Worm (Caenorhabditis elegans) whole organism, young adult: ENCODE measurements around the gene gpch-1.

Source experiments
- B0261.1 ChIP-seq: sonication (generic microtip); optimal IDR thresholded peaks from 2 replicates; lab custom pipeline; 2016; ENCODE audit warnings: mild to moderate bottlenecking, missing genetic modification characterization, moderate library complexity, missing compliant biosample characterization
- F33H1.4 ChIP-seq: fragments of 200-800 bp; sonication (Bioruptor generic); IDR thresholded peaks from 2 replicates; pipeline ENCODE4 v1.3.6; 2022; ENCODE audit warnings: missing genetic modification reagents, missing genetic modification characterization, missing compliant biosample characterization
- F52B5.7 ChIP-seq: sonication (generic microtip); optimal IDR thresholded peaks from 2 replicates; lab custom pipeline; 2016; ENCODE audit warnings: mild to moderate bottlenecking, missing genetic modification characterization, missing compliant biosample characterization
- K11D2.4 ChIP-seq: fragments of 200-800 bp; sonication (Bioruptor generic); IDR thresholded peaks from 2 replicates; pipeline ENCODE4 v1.3.6; 2022; ENCODE audit warnings: missing genetic modification reagents, missing genetic modification characterization, missing compliant biosample characterization
- T26A5.8 ChIP-seq: sonication (generic microtip); optimal IDR thresholded peaks from 2 replicates; lab custom pipeline; 2016; ENCODE audit warnings: missing genetic modification characterization, missing compliant biosample characterization
- Y67H2A.10 ChIP-seq: fragments of 200-800 bp; sonication (Bioruptor generic); conservative IDR thresholded peaks from 2 replicates; pipeline ENCODE4 v1.3.6; 2022; ENCODE audit warnings: missing genetic modification reagents, missing genetic modification characterization, missing compliant biosample characterization
- Y79H2A.3 ChIP-seq: fragments of 200-800 bp; sonication (Bioruptor generic); conservative IDR thresholded peaks from 2 replicates; pipeline ENCODE4 v1.3.6; 2022; ENCODE audit warnings: missing genetic modification reagents, missing genetic modification characterization, missing compliant biosample characterization
- Y95B8A.8 ChIP-seq: fragments of 200-800 bp; sonication (Bioruptor generic); IDR thresholded peaks from 2 replicates; pipeline ENCODE4 v1.3.6; 2022; ENCODE audit warnings: missing genetic modification reagents, missing genetic modification characterization, missing compliant biosample characterization
- ama-1 ChIP-seq, 3 experiments: fragments of 150-350 bp in 1 of 3; sonication (generic microtip) in 2 of 3; optimal IDR thresholded peaks; 2 replicates each; lab custom pipeline; 2014 to 2018; ENCODE audit warnings: missing biosample characterization in 2 of 3, missing genetic modification characterization in 2 of 3, missing genetic modification reagents in 2 of 3
- attf-6 ChIP-seq: fragments of 200-800 bp; sonication (Bioruptor generic); IDR thresholded peaks from 2 replicates; pipeline ENCODE4 v1.3.6; 2022; ENCODE audit warnings: missing genetic modification reagents, missing genetic modification characterization, missing compliant biosample characterization
- bed-1 ChIP-seq: fragments of 200-800 bp; sonication (Bioruptor generic); IDR thresholded peaks from 2 replicates; pipeline ENCODE4 v1.3.6; 2022; ENCODE audit warnings: missing genetic modification reagents, missing genetic modification characterization, missing compliant biosample characterization
- cebp-1 ChIP-seq, 2 experiments: fragments of 200-800 bp in 1 of 2; sonication (Bioruptor generic) in 1 of 2; sonication (generic microtip) in 1 of 2; IDR thresholded peaks in 1 of 2; optimal IDR thresholded peaks in 1 of 2; 2 replicates each; pipeline versions ENCODE4 v1.3.6 to Lab custom; 2017 to 2022; ENCODE audit warnings: missing compliant biosample characterization in 2 of 2, missing genetic modification characterization in 2 of 2, mild to moderate bottlenecking in 1 of 2, missing genetic modification reagents in 1 of 2, moderate library complexity in 1 of 2
- dox-1 ChIP-seq: fragments of 200-800 bp; sonication (Bioruptor generic); IDR thresholded peaks from 2 replicates; pipeline ENCODE4 v1.3.6; 2022; ENCODE audit warnings: missing genetic modification reagents, missing genetic modification characterization, missing compliant biosample characterization
- dpff-1 ChIP-seq: sonication (generic microtip); optimal IDR thresholded peaks from 2 replicates; lab custom pipeline; 2017; ENCODE audit warnings: mild to moderate bottlenecking, missing genetic modification characterization, missing compliant biosample characterization
- dpl-1 ChIP-seq: fragments of 150-350 bp; optimal IDR thresholded peaks from 2 replicates; lab custom pipeline; 2014; ENCODE audit warnings: missing biosample characterization, missing genetic modification reagents, missing genetic modification characterization
- egl-18 ChIP-seq: fragments of 200-800 bp; sonication (Bioruptor generic); IDR thresholded peaks from 2 replicates; pipeline ENCODE4 v1.3.6; 2022; ENCODE audit warnings: missing genetic modification reagents, missing genetic modification characterization, missing compliant biosample characterization
- egl-44 ChIP-seq: fragments of 200-800 bp; sonication (Bioruptor generic); IDR thresholded peaks from 2 replicates; pipeline ENCODE4 v1.3.6; 2022; ENCODE audit warnings: missing genetic modification reagents, missing genetic modification characterization, missing compliant biosample characterization
- ets-4 ChIP-seq: fragments of 200-800 bp; sonication (Bioruptor generic); optimal IDR thresholded peaks from 2 replicates; lab custom pipeline; 2018; ENCODE audit warnings: mild to moderate bottlenecking, missing genetic modification characterization, missing compliant biosample characterization
- fkh-3 ChIP-seq: sonication (generic microtip); optimal IDR thresholded peaks from 2 replicates; lab custom pipeline; 2016; ENCODE audit warnings: mild to moderate bottlenecking, missing genetic modification characterization, missing compliant biosample characterization
- hmg-1.2 ChIP-seq: fragments of 200-800 bp; sonication (Bioruptor generic); IDR thresholded peaks from 2 replicates; pipeline ENCODE4 v1.3.6; 2022; ENCODE audit warnings: missing genetic modification reagents, missing genetic modification characterization, missing compliant biosample characterization
- lsl-1 ChIP-seq: fragments of 200-800 bp; sonication (Bioruptor generic); optimal IDR thresholded peaks from 2 replicates; lab custom pipeline; 2018; ENCODE audit warnings: mild to moderate bottlenecking, missing genetic modification characterization, moderate library complexity, missing compliant biosample characterization
- madf-3 ChIP-seq: fragments of 200-800 bp; sonication (Bioruptor generic); IDR thresholded peaks from 2 replicates; pipeline ENCODE4 v1.3.6; 2022; ENCODE audit warnings: missing genetic modification reagents, missing genetic modification characterization, missing compliant biosample characterization
- madf-6 ChIP-seq: fragments of 200-800 bp; sonication (Bioruptor generic); IDR thresholded peaks from 2 replicates; pipeline ENCODE4 v1.3.6; 2022; ENCODE audit warnings: missing genetic modification reagents, missing genetic modification characterization, missing compliant biosample characterization
- madf-8 ChIP-seq: fragments of 200-800 bp; sonication (Bioruptor generic); conservative IDR thresholded peaks from 2 replicates; pipeline ENCODE4 v1.3.6; 2022; ENCODE audit warnings: missing genetic modification reagents, missing genetic modification characterization, missing compliant biosample characterization
- mes-4 ChIP-seq: sonication (generic microtip); optimal IDR thresholded peaks from 2 replicates; lab custom pipeline; 2016; ENCODE audit warnings: missing genotype, missing genetic modification characterization, missing compliant biosample characterization
- nhr-27 ChIP-seq: fragments of 200-800 bp; sonication (Bioruptor generic); optimal IDR thresholded peaks from 2 replicates; lab custom pipeline; 2018; ENCODE audit warnings: mild to moderate bottlenecking, missing genetic modification characterization, moderate library complexity, missing compliant biosample characterization
- nhr-90 ChIP-seq: sonication (generic microtip); optimal IDR thresholded peaks from 2 replicates; lab custom pipeline; 2016; ENCODE audit warnings: missing genotype, mild to moderate bottlenecking, missing genetic modification characterization, missing compliant biosample characterization
- pbrm-1 ChIP-seq: fragments of 200-800 bp; sonication (Bioruptor generic); IDR thresholded peaks from 2 replicates; pipeline ENCODE4 v1.3.6; 2022; ENCODE audit warnings: missing genetic modification reagents, missing genetic modification characterization, missing compliant biosample characterization
- pha-4 ChIP-seq: fragments of 150-350 bp; sonication (generic microtip); optimal IDR thresholded peaks from 2 replicates; lab custom pipeline; 2014; ENCODE audit warnings: missing biosample characterization, missing genetic modification reagents, missing genetic modification characterization
- unc-62 ChIP-seq: fragments of 150-350 bp; optimal IDR thresholded peaks from 2 replicates; lab custom pipeline; 2014; ENCODE audit warnings: missing biosample characterization, missing genetic modification reagents, missing genetic modification characterization
- xnd-1 ChIP-seq: sonication (generic microtip); optimal IDR thresholded peaks from 2 replicates; lab custom pipeline; 2016; ENCODE audit warnings: missing genotype, missing genetic modification reagents, missing genetic modification characterization, missing compliant biosample characterization
- ztf-3 ChIP-seq: fragments of 200-800 bp; sonication (Bioruptor generic); optimal IDR thresholded peaks from 2 replicates; lab custom pipeline; 2018; ENCODE audit warnings: mild to moderate bottlenecking, missing genetic modification characterization, missing compliant biosample characterization

gpch-1 gene

DNA sequence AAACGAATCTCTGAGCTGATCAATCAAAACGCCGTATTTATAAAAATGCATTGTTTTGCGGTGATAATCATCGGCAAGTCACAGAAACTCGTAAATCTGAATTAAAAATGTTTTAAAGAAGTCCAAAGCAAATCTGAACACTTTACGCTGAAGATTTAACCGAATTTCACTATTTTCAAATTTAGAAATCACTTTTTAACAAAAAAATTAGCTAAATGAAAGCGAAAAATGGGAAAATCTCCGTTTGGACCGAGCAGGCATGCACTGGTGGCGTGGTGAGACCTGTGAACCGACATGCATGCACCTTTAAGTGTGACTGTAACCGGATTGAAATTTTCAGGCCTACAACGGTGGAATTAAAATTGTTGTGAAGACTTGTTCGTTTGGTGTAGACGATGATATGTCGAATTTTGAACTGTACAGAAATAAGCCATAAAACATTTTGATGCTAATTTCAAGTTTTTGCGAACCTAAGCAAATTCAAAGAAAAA is 31.2 kb downstream of the gpch-1 start, which contains the start of gene C28A5.2:
Gene C28A5.2 (minus strand): TSS at position 51 of the 491 bp plus-strand sequence.
- TF ChIP-seq Y95B8A.8 (no peak), madf-6 (peak; percentile 91), xnd-1 (tag; lab: Kevin White, UChicago) (peak; percentile 62), nhr-90 (tag; lab: Kevin White, UChicago) (no peak), dpff-1 (tag; lab: Kevin White, UChicago) (no peak), pbrm-1 (GFP tag; lab: Robert Waterston, UW) (no peak), lsl-1 (GFP tag; lab: Kevin White, UChicago) (peak; percentile 76), Y79H2A.3 (GFP tag; lab: Robert Waterston, UW) (no peak), madf-8 (GFP tag; lab: Robert Waterston, UW) (peak; percentile 90), attf-6 (GFP tag; lab: Robert Waterston, UW) (no peak), F33H1.4 (peak; percentile 79), dox-1 (GFP tag; lab: Robert Waterston, UW) (no peak), mes-4 (tag; lab: Kevin White, UChicago) (no peak), F52B5.7 (no peak), K11D2.4 (GFP tag; lab: Robert Waterston, UW) (no peak)

DNA sequence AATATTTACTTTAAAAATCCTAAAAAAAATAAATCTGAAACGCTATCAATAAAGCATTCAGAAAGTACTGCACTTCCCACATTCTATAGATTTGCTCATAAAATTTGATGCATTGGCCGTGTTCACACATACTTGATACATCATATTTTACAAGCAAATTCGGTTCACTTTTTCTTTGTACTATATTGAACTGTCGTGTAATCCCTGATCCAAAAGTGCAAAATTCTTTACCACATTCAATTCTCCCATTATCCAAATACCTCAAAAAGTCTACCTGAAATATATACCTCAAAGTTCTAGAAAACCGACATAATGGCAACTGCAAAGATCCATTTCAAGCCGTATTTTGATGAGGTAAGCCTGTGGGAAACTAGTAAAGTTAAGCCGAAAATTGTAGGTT is 33.4 kb downstream of the gpch-1 start, which contains the start of gene nex-3:
Gene nex-3 (plus strand): TSS at position 301 of the 400 bp plus-strand sequence.
- TF ChIP-seq ets-4 (GFP tag; lab: Kevin White, UChicago), result no peak
- TF ChIP-seq ama-1 (optimal IDR thresholded peaks at IDR 0.05; lab: Kevin White, UChicago), result no peak
- no peak for TF ChIP-seq ama-1 (GFP tag; optimal IDR thresholded peaks at IDR 0.05; lab: Kevin White, UChicago)
- TF ChIP-seq pha-4 (tag; lab: Kevin White, UChicago), result no peak
- TF ChIP-seq B0261.1 (tag; lab: Kevin White, UChicago), result no peak
- TF ChIP-seq fkh-3 (tag; lab: Kevin White, UChicago), result no peak
- TF ChIP-seq T26A5.8 (tag; lab: Kevin White, UChicago), result no peak
- TF ChIP-seq F52B5.7, result no peak
- no peak for TF ChIP-seq cebp-1 (GFP tag; IDR thresholded peaks at IDR 0.05; lab: Robert Waterston, UW)
- no peak for TF ChIP-seq cebp-1 (tag; optimal IDR thresholded peaks at IDR 0.05; lab: Kevin White, UChicago)
- TF ChIP-seq ztf-3 (GFP tag; lab: Kevin White, UChicago), result no peak
- TF ChIP-seq madf-3 (GFP tag; lab: Robert Waterston, UW), result no peak
- TF ChIP-seq Y67H2A.10, result no peak
- no peak for TF ChIP-seq egl-44 (GFP tag; lab: Robert Waterston, UW)
- no peak for TF ChIP-seq egl-18 (GFP tag; lab: Robert Waterston, UW)

DNA sequence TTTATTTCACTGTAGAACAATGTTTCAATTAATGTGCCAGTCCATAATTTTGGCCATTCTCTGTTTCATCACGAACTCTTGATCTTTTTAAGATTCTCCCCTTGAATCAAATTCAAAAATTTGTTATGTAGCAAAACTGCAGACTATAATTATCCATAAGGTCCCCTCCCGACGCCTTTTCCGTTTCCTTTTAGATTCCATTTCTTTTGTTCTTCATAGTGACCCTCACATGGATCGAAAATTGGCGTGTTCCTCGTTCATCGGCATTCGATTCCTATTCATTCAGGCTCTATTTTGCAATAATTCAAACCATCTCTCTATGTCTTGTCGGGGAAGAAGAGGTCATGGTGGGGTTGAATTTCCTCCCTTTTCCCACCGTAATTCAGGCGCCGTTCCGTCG is 36.1 kb downstream of the gpch-1 start:
- no peak for TF ChIP-seq pha-4 (tag; lab: Kevin White, UChicago)
- no peak for TF ChIP-seq bed-1 (GFP tag; lab: Robert Waterston, UW)
- no peak for TF ChIP-seq dpl-1 (GFP tag; lab: Kevin White, UChicago)
- TF ChIP-seq nhr-27 (tag; lab: Kevin White, UChicago), result no peak
- TF ChIP-seq B0261.1 (tag; lab: Kevin White, UChicago), result no peak

DNA sequence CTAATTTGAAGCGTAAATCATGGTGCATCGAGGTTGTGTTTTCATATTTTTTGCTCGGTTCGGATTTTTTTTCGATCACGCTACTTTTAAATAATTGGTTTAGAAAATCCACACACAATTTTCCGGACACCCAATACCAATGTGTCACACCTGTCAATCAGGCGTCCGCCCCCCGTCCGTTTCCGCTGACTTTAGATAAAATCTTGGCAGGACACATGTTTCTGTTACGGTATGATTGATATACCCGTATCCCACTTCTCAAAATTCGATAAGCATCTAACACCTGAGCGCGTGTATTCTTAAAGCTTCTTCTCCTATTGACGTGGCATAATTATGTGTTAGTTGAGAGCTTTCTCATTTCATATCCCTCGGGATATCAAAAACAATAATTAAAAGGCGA is 39.7 kb downstream of the gpch-1 start:
- TF ChIP-seq hmg-1.2 (GFP tag; lab: Robert Waterston, UW) (no peak), unc-62 (peak; percentile 92)
